ENCODE assay signal across 1 fruit fly cellular context in the genomic region with DNA sequence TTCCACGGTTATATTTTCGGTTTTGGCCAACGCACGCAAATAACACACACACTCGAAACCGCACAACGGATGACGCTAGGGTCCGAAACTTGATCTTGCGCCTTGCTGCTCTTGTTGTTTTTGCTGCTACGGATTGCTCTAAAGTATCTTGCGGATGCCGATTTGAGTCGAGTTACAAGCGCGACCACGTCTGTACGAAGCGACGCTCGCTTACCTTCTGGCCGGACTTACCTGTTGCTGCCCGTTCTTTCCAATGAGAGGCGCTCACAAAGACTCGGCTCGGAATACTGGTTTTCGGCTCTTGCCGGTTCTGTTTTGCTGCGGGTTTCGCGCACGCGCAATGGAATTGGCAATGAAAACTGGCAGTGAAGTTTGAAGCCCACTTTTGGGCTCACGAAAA.
TF ChIP-seq lines count a peak whose summit lies in the region.

A gene (minus strand): TSS at position 220 of the 400 bp plus-strand sequence.

TF ChIP-seq in whole organism, embryonic, 481 proteins besides CTCF, POLR2A, EP300 and RAD21 (continued from another document):
- TF ChIP-seq D (optimal IDR thresholded peaks at IDR 0.05; lab: Kevin White, UChicago) (peak; percentile 44), D (GFP tag; optimal IDR thresholded peaks at IDR 0.05; lab: Kevin White, UChicago) (no peak), CG14441 (GFP tag; IDR thresholded peaks at IDR 0.05; lab: Robert Waterston, UW) (0 out of 2 replicates have a peak, but pooled peaks have one; percentile 27), so (GFP tag; IDR thresholded peaks at IDR 0.05; lab: Robert Waterston, UW) (peak; percentile 60; the same call in 2 of the 3 replicates), ham (GFP tag; IDR thresholded peaks at IDR 0.05; lab: Robert Waterston, UW) (no peak), CG10543 (GFP tag; optimal IDR thresholded peaks at IDR 0.05; lab: Kevin White, UChicago) (peak; percentile 15), CG34422 (GFP tag; IDR thresholded peaks at IDR 0.05; lab: Robert Waterston, UW) (peak; percentile 70; the same call in 1 of the 3 replicates), CG34224 (GFP tag; IDR thresholded peaks at IDR 0.05; lab: Robert Waterston, UW; ENCODE audit: partially characterized antibody) (peak; percentile 30; the same call in 2 of the 3 replicates), Eip74EF (GFP tag; optimal IDR thresholded peaks at IDR 0.05; lab: Kevin White, UChicago) (peak in 1 of 2 experiments; percentile 5), CG8478 (optimal IDR thresholded peaks at IDR 0.05; lab: Kevin White, UChicago) (no peak), Sox100B (GFP tag; optimal IDR thresholded peaks at IDR 0.05; lab: Kevin White, UChicago) (no peak), CG8765 (GFP tag; IDR thresholded peaks at IDR 0.05; lab: Robert Waterston, UW) (0 out of 2 replicates have a peak, but pooled peaks have one; percentile 21)
TF ChIP-seq in whole organism, embryonic: peak in this region for 58.
